Worm (Caenorhabditis elegans): ENCODE data around the gene gadr-2.
A peak's percentile ranks its signal among the peaks of the same experiment; 100 is the strongest.

ce11 chrIV:9477135-9477928, 7.6 kb downstream of the gadr-2 start, which contains the start of gene wrt-3:
- TF ChIP-seq mep-1 (tag; optimal IDR thresholded peaks at IDR 0.05) (no peak), elt-3 (tag; optimal IDR thresholded peaks at IDR 0.05) (no peak), ztf-11 (tag; optimal IDR thresholded peaks at IDR 0.05) (peak; percentile 58), nhr-76 (tag; optimal IDR thresholded peaks at IDR 0.05) (peak; percentile 18), flh-1 (GFP tag; optimal IDR thresholded peaks at IDR 0.05) (peak; percentile 89), unc-120 (tag; optimal IDR thresholded peaks at IDR 0.05; ENCODE audit: poor library complexity, severe bottlenecking) (peak; percentile 94)

Data from whole organism, mixed stage, embryonic.